Fruit fly (Drosophila melanogaster) whole organism, embryonic: Measurements from ENCODE around the gene Tsp74F.

Experiments
- Adf1 ChIP-seq: fragments of 200-800 bp; sonication (Bioruptor generic); IDR thresholded peaks from 2 replicates; pipeline ENCODE4 v1.3.6; 2022; ENCODE audit warnings: missing biosample characterization, missing genetic modification characterization
- Atf6 ChIP-seq: fragments of 200-800 bp; sonication (Bioruptor generic); IDR thresholded peaks from 2 replicates; pipeline ENCODE4 v1.3.6; 2022; ENCODE audit warnings: missing biosample characterization, missing genetic modification characterization
- CG10147 ChIP-seq: fragments of 200-800 bp; sonication (Bioruptor generic); optimal IDR thresholded peaks from 2 replicates; lab custom pipeline; 2019; ENCODE audit warnings: missing biosample characterization, mild to moderate bottlenecking, missing genetic modification characterization, moderate library complexity
- CG11504 ChIP-seq: fragments of 200-800 bp; sonication (Bioruptor generic); optimal IDR thresholded peaks from 3 replicates; lab custom pipeline; 2019; ENCODE audit warnings: missing biosample characterization, mild to moderate bottlenecking, missing genetic modification characterization, moderate library complexity
- CG12104 ChIP-seq: fragments of 200-800 bp; sonication (Bioruptor generic); optimal IDR thresholded peaks from 3 replicates; lab custom pipeline; 2016; ENCODE audit warnings: missing biosample characterization, missing genetic modification characterization
- CG12155 ChIP-seq: fragments of 200-800 bp; sonication (Bioruptor generic); optimal IDR thresholded peaks from 3 replicates; lab custom pipeline; 2016; ENCODE audit warnings: missing biosample characterization, missing genetic modification characterization
- CG13424 ChIP-seq: fragments of 200-800 bp; sonication (Bioruptor generic); optimal IDR thresholded peaks from 2 replicates; lab custom pipeline; 2019; ENCODE audit warnings: missing biosample characterization, mild to moderate bottlenecking, missing genetic modification characterization, moderate library complexity
- CG13894 ChIP-seq: fragments of 200-800 bp; sonication (Bioruptor generic); optimal IDR thresholded peaks from 3 replicates; lab custom pipeline; 2018; ENCODE audit warnings: missing biosample characterization, mild to moderate bottlenecking, missing genetic modification characterization, moderate library complexity
- CG1647 ChIP-seq: fragments of 200-800 bp; sonication (Bioruptor generic); optimal IDR thresholded peaks from 3 replicates; lab custom pipeline; 2016; ENCODE audit warnings: missing biosample characterization, missing genetic modification characterization
- CG16779 ChIP-seq: fragments of 200-800 bp; sonication (Bioruptor generic); IDR thresholded peaks from 2 replicates; pipeline ENCODE4 v1.3.6; 2022; ENCODE audit warnings: missing biosample characterization, missing genetic modification characterization
- CG2116 ChIP-seq: fragments of 200-800 bp; sonication (Bioruptor generic); optimal IDR thresholded peaks from 3 replicates; lab custom pipeline; 2018; ENCODE audit warnings: missing biosample characterization, mild to moderate bottlenecking, missing genetic modification characterization
- CG2129 ChIP-seq: fragments of 200-800 bp; sonication (Bioruptor generic); IDR thresholded peaks from 2 replicates; pipeline ENCODE4 v1.3.6; 2022; ENCODE audit warnings: missing biosample characterization, missing genetic modification characterization; ENCODE audit not compliant: partially characterized antibody
- CG3281 ChIP-seq: fragments of 200-800 bp; sonication (Bioruptor generic); optimal IDR thresholded peaks from 3 replicates; lab custom pipeline; 2017; ENCODE audit warnings: missing biosample characterization, mild to moderate bottlenecking, missing genetic modification characterization
- CG43689 ChIP-seq: fragments of 200-800 bp; sonication (Bioruptor generic); IDR thresholded peaks from 2 replicates; pipeline ENCODE4 v1.3.6; 2022; ENCODE audit warnings: missing biosample characterization, missing genetic modification characterization
- CG4617 ChIP-seq: fragments of 200-800 bp; sonication (Bioruptor generic); optimal IDR thresholded peaks from 3 replicates; lab custom pipeline; 2016; ENCODE audit warnings: missing biosample characterization, missing genetic modification characterization, borderline replicate concordance
- CG8924 ChIP-seq: fragments of 200-800 bp; optimal IDR thresholded peaks from 3 replicates; lab custom pipeline; 2019; ENCODE audit warnings: missing biosample characterization, mild to moderate bottlenecking, missing genetic modification characterization, moderate library complexity
- Chrac-16 ChIP-seq: fragments of 200-800 bp; sonication (Bioruptor generic); optimal IDR thresholded peaks from 3 replicates; lab custom pipeline; 2016; ENCODE audit warnings: missing biosample characterization, missing genetic modification characterization
- Dek ChIP-seq: fragments of 200-800 bp; sonication (Bioruptor generic); optimal IDR thresholded peaks from 3 replicates; lab custom pipeline; 2019; ENCODE audit warnings: missing biosample characterization, mild to moderate bottlenecking, missing genetic modification characterization, moderate library complexity
- Dip3 ChIP-seq: fragments of 200-800 bp; sonication (Bioruptor generic); optimal IDR thresholded peaks from 3 replicates; lab custom pipeline; 2016; ENCODE audit warnings: missing biosample characterization, missing genetic modification characterization
- Dp ChIP-seq: fragments of 200-800 bp; sonication (Bioruptor generic); optimal IDR thresholded peaks from 2 replicates; lab custom pipeline; 2018; ENCODE audit warnings: missing biosample characterization, mild to moderate bottlenecking, missing genetic modification characterization, moderate library complexity
- HHEX ChIP-seq: fragments of 200-800 bp; sonication (Bioruptor generic); optimal IDR thresholded peaks from 3 replicates; lab custom pipeline; 2017; ENCODE audit warnings: missing biosample characterization, mild to moderate bottlenecking, missing genetic modification characterization, missing genetic modification reagents
- HLH4C ChIP-seq: fragments of 200-800 bp; sonication (Bioruptor generic); IDR thresholded peaks from 3 replicates; pipeline ENCODE4 v1.3.6; 2022; ENCODE audit warnings: missing biosample characterization, missing genetic modification characterization; ENCODE audit not compliant: partially characterized antibody
- Hmx ChIP-seq: fragments of 200-800 bp; sonication (Bioruptor generic); optimal IDR thresholded peaks from 2 replicates; lab custom pipeline; 2016; ENCODE audit warnings: missing biosample characterization, missing genetic modification characterization
- Hr39 ChIP-seq: fragments of >200 bp; optimal IDR thresholded peaks from 2 replicates; lab custom pipeline; 2017
- Hr51 ChIP-seq, 2 experiments: fragments of 200-800 bp; sonication (Bioruptor generic); optimal IDR thresholded peaks; 2 replicates in 1 of 2; 3 replicates in 1 of 2; lab custom pipeline; 2016 to 2018; ENCODE audit warnings: missing biosample characterization in 2 of 2, missing genetic modification characterization in 2 of 2, mild to moderate bottlenecking in 1 of 2, moderate library complexity in 1 of 2
- Hsf ChIP-seq: fragments of 200-800 bp; sonication (Bioruptor generic); optimal IDR thresholded peaks from 3 replicates; lab custom pipeline; 2016; ENCODE audit warnings: missing biosample characterization, missing genetic modification characterization
- Mad ChIP-seq: fragments of 200-800 bp; sonication (Bioruptor generic); optimal IDR thresholded peaks from 2 replicates; lab custom pipeline; 2016; ENCODE audit warnings: missing biosample characterization, missing genetic modification characterization
- Side ChIP-seq: fragments of 200-800 bp; sonication (Bioruptor generic); optimal IDR thresholded peaks from 2 replicates; lab custom pipeline; 2016; ENCODE audit warnings: missing biosample characterization, missing genetic modification characterization
- ase ChIP-seq: fragments of 200-800 bp; sonication (Bioruptor generic); IDR thresholded peaks from 3 replicates; pipeline ENCODE4 v1.3.6; 2022; ENCODE audit warnings: missing biosample characterization, missing genetic modification characterization
- dm ChIP-seq: fragments of 200-800 bp; sonication (Bioruptor generic); optimal IDR thresholded peaks from 3 replicates; lab custom pipeline; 2016; ENCODE audit warnings: missing biosample characterization, missing genetic modification characterization
- esg ChIP-seq: fragments of 200-800 bp; sonication (Bioruptor generic); conservative IDR thresholded peaks from 2 replicates; pipeline ENCODE4 v1.3.6; 2022; ENCODE audit warnings: missing biosample characterization, missing genetic modification characterization
- eyg ChIP-seq: fragments of 200-800 bp; sonication (Bioruptor generic); optimal IDR thresholded peaks from 3 replicates; lab custom pipeline; 2016; ENCODE audit warnings: missing biosample characterization, missing genetic modification characterization
- gce ChIP-seq: fragments of 200-800 bp; sonication (Bioruptor generic); IDR thresholded peaks from 3 replicates; pipeline ENCODE4 v1.3.6; 2022; ENCODE audit warnings: missing biosample characterization, missing genetic modification characterization
- ham ChIP-seq: fragments of 200-800 bp; sonication (Bioruptor generic); IDR thresholded peaks from 2 replicates; pipeline ENCODE4 v1.3.6; 2022; ENCODE audit warnings: missing biosample characterization, missing genetic modification characterization
- lilli ChIP-seq: fragments of 200-800 bp; sonication (Bioruptor generic); optimal IDR thresholded peaks from 3 replicates; lab custom pipeline; 2016; ENCODE audit warnings: missing biosample characterization, missing genetic modification characterization
- lov ChIP-seq, 2 experiments: fragments of 200-800 bp in 1 of 2; fragments of >200 bp in 1 of 2; sonication (Bioruptor generic) in 1 of 2; IDR thresholded peaks in 1 of 2; optimal IDR thresholded peaks in 1 of 2; 2 replicates in 1 of 2; 3 replicates in 1 of 2; pipeline versions ENCODE4 v1.3.6 to Lab custom; 2017 to 2022; ENCODE audit warnings: missing biosample characterization in 1 of 2, missing genetic modification characterization in 1 of 2
- maf-S ChIP-seq: fragments of 200-800 bp; sonication (Bioruptor generic); optimal IDR thresholded peaks from 2 replicates; lab custom pipeline; 2016; ENCODE audit warnings: missing biosample characterization, missing genetic modification characterization
- pho ChIP-seq: fragments of 200-800 bp; sonication (Bioruptor generic); optimal IDR thresholded peaks from 2 replicates; lab custom pipeline; 2016; ENCODE audit warnings: missing biosample characterization, missing genetic modification characterization
- pum ChIP-seq: fragments of 200-800 bp; sonication (Bioruptor generic); optimal IDR thresholded peaks from 2 replicates; lab custom pipeline; 2016; ENCODE audit warnings: missing biosample characterization, missing genetic modification characterization
- rib ChIP-seq: fragments of 200-800 bp; sonication (Bioruptor generic); IDR thresholded peaks from 2 replicates; pipeline ENCODE4 v1.3.6; 2022; ENCODE audit warnings: missing biosample characterization, missing genetic modification characterization
- scrt ChIP-seq: fragments of 200-800 bp; sonication (Bioruptor generic); optimal IDR thresholded peaks from 2 replicates; lab custom pipeline; 2018; ENCODE audit warnings: missing biosample characterization, mild to moderate bottlenecking, missing genetic modification characterization, moderate library complexity
- sd ChIP-seq: fragments of 200-800 bp; sonication (Bioruptor generic); optimal IDR thresholded peaks from 3 replicates; lab custom pipeline; 2018; ENCODE audit warnings: missing biosample characterization, mild to moderate bottlenecking, missing genetic modification characterization, moderate library complexity
- slbo ChIP-seq: fragments of 200-800 bp; sonication (Bioruptor generic); IDR thresholded peaks from 2 replicates; pipeline ENCODE4 v1.3.6; 2022; ENCODE audit warnings: missing biosample characterization, missing genetic modification characterization
- sob ChIP-seq: fragments of 200-800 bp; sonication (Bioruptor generic); IDR thresholded peaks from 2 replicates; pipeline ENCODE4 v1.3.6; 2022; ENCODE audit warnings: missing biosample characterization, missing genetic modification characterization
- sqz ChIP-seq: fragments of 200-800 bp; sonication (Bioruptor generic); optimal IDR thresholded peaks from 3 replicates; lab custom pipeline; 2018; ENCODE audit warnings: missing biosample characterization, mild to moderate bottlenecking, missing genetic modification characterization
- sr ChIP-seq: fragments of 200-800 bp; sonication (Bioruptor generic); IDR thresholded peaks from 3 replicates; pipeline ENCODE4 v1.3.6; 2022; ENCODE audit warnings: missing biosample characterization, missing genetic modification characterization
- tio ChIP-seq: fragments of 200-800 bp; sonication (Bioruptor generic); optimal IDR thresholded peaks from 2 replicates; lab custom pipeline; 2017; ENCODE audit warnings: missing biosample characterization, missing genetic modification characterization, inconsistent platforms
- tna ChIP-seq: fragments of 200-800 bp; sonication (Bioruptor generic); IDR thresholded peaks from 2 replicates; pipeline ENCODE4 v1.3.6; 2022; ENCODE audit warnings: missing biosample characterization, missing genetic modification characterization; ENCODE audit not compliant: partially characterized antibody
- twi ChIP-seq: fragments of 200-800 bp; optimal IDR thresholded peaks from 2 replicates; lab custom pipeline; 2019; ENCODE audit warnings: missing biosample characterization, mild to moderate bottlenecking, missing genetic modification characterization, moderate library complexity
- wor ChIP-seq: fragments of 200-800 bp; sonication (Bioruptor generic); IDR thresholded peaks from 2 replicates; pipeline ENCODE4 v1.3.6; 2022; ENCODE audit warnings: missing biosample characterization, missing genetic modification characterization

The Tsp74F gene

DNA sequence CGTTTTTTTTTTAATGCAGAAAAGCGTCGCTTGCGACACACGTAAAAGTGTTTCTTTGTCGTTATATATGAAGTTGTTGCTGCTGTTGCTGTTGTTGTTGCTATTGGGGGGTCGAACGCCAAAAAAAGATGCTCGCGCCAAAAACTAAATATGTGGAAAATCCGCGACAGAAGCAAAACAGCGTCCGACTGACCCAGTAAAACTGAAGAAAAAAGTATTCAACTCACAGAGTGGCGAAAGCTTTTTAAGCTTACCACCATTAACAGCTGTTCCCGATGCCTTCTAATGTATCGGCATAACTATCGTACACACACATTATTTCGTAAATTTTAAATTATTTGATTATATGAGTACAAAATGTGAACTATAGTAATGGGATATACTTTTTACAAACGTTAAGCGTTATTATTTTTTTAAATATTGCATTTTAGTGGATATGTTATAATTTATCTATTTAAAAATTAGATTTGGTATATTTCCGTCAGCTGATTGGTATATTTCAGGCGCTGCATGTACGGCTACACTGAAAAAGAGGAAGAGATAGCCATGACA is 12.0 kb upstream of the Tsp74F start, which contains the start of the genes Prestin and Wdr92 (continued):
- TF ChIP-seq HLH4C (GFP tag; lab: Robert Waterston, UW) (no peak; the same call in none of the 3 replicates), maf-S (no peak), Hr39 (no peak), CG11504 (tag; lab: Kevin White, UChicago) (peak; percentile 17), Atf6 (no peak), Hmx (no peak), slbo (peak; percentile 32; the same call in 1 of the 2 replicates), CG2116 (GFP tag; lab: Kevin White, UChicago) (peak; percentile 48), Adf1 (GFP tag; lab: Robert Waterston, UW) (peak; percentile 51; the same call in 1 of the 2 replicates), Dip3 (no peak), CG13894 (tag; lab: Kevin White, UChicago) (peak; percentile 63), CG12104 (GFP tag; lab: Kevin White, UChicago) (no peak), HHEX (GFP tag; lab: Kevin White, UChicago) (no peak), Dp (GFP tag; lab: Kevin White, UChicago) (peak; percentile 56), rib (GFP tag; lab: Robert Waterston, UW) (0 out of 2 replicates have a peak, but pooled peaks have one; percentile 18), CG3281 (GFP tag; lab: Kevin White, UChicago) (peak; percentile 37), tio (GFP tag; lab: Kevin White, UChicago) (no peak), ase (no peak), CG4617 (GFP tag; lab: Kevin White, UChicago) (no peak), CG10147 (GFP tag; lab: Kevin White, UChicago) (peak; percentile 23), Mad (no peak), CG12155 (GFP tag; lab: Kevin White, UChicago) (no peak), sqz (peak; percentile 85), CG2129 (GFP tag; lab: Robert Waterston, UW) (peak; percentile 36; the same call in 1 of the 2 replicates), twi (tag; lab: Kevin White, UChicago) (no peak), Chrac-16 (GFP tag; lab: Kevin White, UChicago) (no peak), sd (tag; lab: Kevin White, UChicago) (peak; percentile 48), esg (GFP tag; lab: Robert Waterston, UW) (no peak), wor (GFP tag; lab: Robert Waterston, UW) (no peak), eyg (GFP tag; lab: Kevin White, UChicago) (no peak), gce (GFP tag; lab: Robert Waterston, UW) (no peak; the same call in 2 of the 3 replicates), Hr51 (GFP tag; optimal IDR thresholded peaks at IDR 0.05; lab: Kevin White, UChicago) (no peak), Hsf (no peak), pho (no peak), Side (GFP tag; lab: Kevin White, UChicago) (no peak), CG43689 (GFP tag; lab: Robert Waterston, UW) (no peak), dm (no peak), sob (GFP tag; lab: Robert Waterston, UW) (peak; percentile 13; the same call in 1 of the 2 replicates), lov (optimal IDR thresholded peaks at IDR 0.05; lab: Kevin White, UChicago) (no peak), lov (GFP tag; IDR thresholded peaks at IDR 0.05; lab: Robert Waterston, UW) (no peak), CG16779 (GFP tag; lab: Robert Waterston, UW) (0 out of 2 replicates have a peak, but pooled peaks have one; percentile 40), CG1647 (no peak), Dek (tag; lab: Kevin White, UChicago) (peak; percentile 35), CG13424 (no peak), tna (peak; percentile 67), scrt (peak; percentile 56), sr (GFP tag; lab: Robert Waterston, UW) (peak; percentile 3; the same call in 1 of the 3 replicates), lilli (GFP tag; lab: Kevin White, UChicago) (peak; percentile 10), pum (GFP tag; lab: Kevin White, UChicago) (no peak), CG8924 (tag; lab: Kevin White, UChicago) (no peak), ham (no peak)
